Fruit fly (Drosophila melanogaster) whole organism, embryonic: Measurements from ENCODE around the gene Datp.

Experiments
- Adf1 ChIP-seq: fragments of 200-800 bp; sonication (Bioruptor generic); IDR thresholded peaks from 2 replicates; pipeline ENCODE4 v1.3.6; 2022; ENCODE audit warnings: missing biosample characterization, missing genetic modification characterization
- Atf-2 ChIP-seq: fragments of 200-800 bp; sonication (Bioruptor generic); optimal IDR thresholded peaks from 2 replicates; lab custom pipeline; 2016; ENCODE audit warnings: missing biosample characterization, missing genetic modification characterization
- B-H2 ChIP-seq: fragments of 200-800 bp; sonication (Bioruptor generic); optimal IDR thresholded peaks from 2 replicates; lab custom pipeline; 2018; ENCODE audit warnings: missing biosample characterization, mild to moderate bottlenecking, missing genetic modification characterization
- Bdp1 ChIP-seq: fragments of 200-800 bp; sonication (Bioruptor generic); optimal IDR thresholded peaks from 3 replicates; lab custom pipeline; 2016; ENCODE audit warnings: missing biosample characterization, missing genetic modification characterization
- Blimp-1 ChIP-seq: fragments of 200-800 bp; sonication (Bioruptor generic); optimal IDR thresholded peaks from 3 replicates; lab custom pipeline; 2018; ENCODE audit warnings: missing biosample characterization, missing genetic modification characterization, mild to moderate bottlenecking, moderate library complexity, missing genetic modification reagents
- CG10565 ChIP-seq: fragments of 200-800 bp; sonication (Bioruptor generic); optimal IDR thresholded peaks from 3 replicates; lab custom pipeline; 2016; ENCODE audit warnings: missing biosample characterization, mild to moderate bottlenecking, missing genetic modification characterization
- CG11456 ChIP-seq: fragments of 200-800 bp; sonication (Bioruptor generic); IDR thresholded peaks from 3 replicates; pipeline ENCODE4 v1.3.6; 2022; ENCODE audit warnings: missing biosample characterization, missing genetic modification characterization
- CG12391 ChIP-seq: fragments of 200-800 bp; sonication (Bioruptor generic); optimal IDR thresholded peaks from 3 replicates; lab custom pipeline; 2018; ENCODE audit warnings: missing biosample characterization, mild to moderate bottlenecking, missing genetic modification characterization, moderate library complexity
- CG14050 ChIP-seq: fragments of 200-800 bp; sonication (Bioruptor generic); IDR thresholded peaks from 3 replicates; pipeline ENCODE4 v1.3.6; 2022; ENCODE audit warnings: missing biosample characterization, missing genetic modification characterization
- CG15073 ChIP-seq: fragments of 200-800 bp; sonication (Bioruptor generic); optimal IDR thresholded peaks from 2 replicates; lab custom pipeline; 2016; ENCODE audit warnings: missing biosample characterization, missing genetic modification characterization
- CG15269 ChIP-seq: fragments of 200-800 bp; sonication (Bioruptor generic); optimal IDR thresholded peaks from 2 replicates; lab custom pipeline; 2018; ENCODE audit warnings: missing biosample characterization, mild to moderate bottlenecking, missing genetic modification characterization, moderate library complexity
- CG15479 ChIP-seq: fragments of 200-800 bp; sonication (Bioruptor generic); optimal IDR thresholded peaks from 3 replicates; lab custom pipeline; 2019; ENCODE audit warnings: missing biosample characterization, mild to moderate bottlenecking, missing genetic modification characterization, moderate library complexity
- CG16863 ChIP-seq: fragments of 200-800 bp; sonication (Bioruptor generic); optimal IDR thresholded peaks from 3 replicates; lab custom pipeline; 2016; ENCODE audit warnings: missing biosample characterization, missing genetic modification characterization
- CG30020 ChIP-seq: fragments of 200-800 bp; optimal IDR thresholded peaks from 2 replicates; lab custom pipeline; 2019; ENCODE audit warnings: missing biosample characterization, mild to moderate bottlenecking, missing genetic modification characterization, moderate library complexity
- CG3065 ChIP-seq: fragments of 200-800 bp; sonication (Bioruptor generic); optimal IDR thresholded peaks from 2 replicates; lab custom pipeline; 2016; ENCODE audit warnings: missing biosample characterization, missing genetic modification characterization
- CG31224 ChIP-seq: fragments of 200-800 bp; sonication (Bioruptor generic); IDR thresholded peaks from 2 replicates; pipeline ENCODE4 v1.3.6; 2022; ENCODE audit warnings: missing biosample characterization, missing genetic modification characterization
- CG4328 ChIP-seq: fragments of 200-800 bp; sonication (Bioruptor generic); optimal IDR thresholded peaks from 3 replicates; lab custom pipeline; 2017; ENCODE audit warnings: missing biosample characterization, missing genetic modification reagents, missing genetic modification characterization
- CG7745 ChIP-seq: fragments of 200-800 bp; sonication (Bioruptor generic); optimal IDR thresholded peaks from 2 replicates; lab custom pipeline; 2018; ENCODE audit warnings: missing biosample characterization, mild to moderate bottlenecking, missing genetic modification characterization, moderate library complexity
- CG7928 ChIP-seq: fragments of 200-800 bp; sonication (Bioruptor generic); optimal IDR thresholded peaks from 2 replicates; lab custom pipeline; 2017; ENCODE audit warnings: missing biosample characterization, mild to moderate bottlenecking, missing genetic modification characterization
- CG8388 ChIP-seq: fragments of 200-800 bp; sonication (Bioruptor generic); optimal IDR thresholded peaks from 2 replicates; lab custom pipeline; 2019; ENCODE audit warnings: missing biosample characterization, mild to moderate bottlenecking, missing genetic modification characterization, moderate library complexity
- Doc3 ChIP-seq: fragments of 200-800 bp; sonication (Bioruptor generic); IDR thresholded peaks from 3 replicates; pipeline ENCODE4 v1.3.6; 2022; ENCODE audit warnings: missing biosample characterization, missing genetic modification characterization; ENCODE audit not compliant: partially characterized antibody
- HLH54F ChIP-seq: fragments of 200-800 bp; sonication (Bioruptor generic); optimal IDR thresholded peaks from 3 replicates; lab custom pipeline; 2016; ENCODE audit warnings: missing biosample characterization, missing genetic modification characterization
- Hr3 ChIP-seq: fragments of 200-800 bp; sonication (Bioruptor generic); optimal IDR thresholded peaks from 3 replicates; lab custom pipeline; 2016; ENCODE audit warnings: missing biosample characterization, missing genetic modification characterization
- Hr51 ChIP-seq, 2 experiments: fragments of 200-800 bp; sonication (Bioruptor generic); optimal IDR thresholded peaks; 2 replicates in 1 of 2; 3 replicates in 1 of 2; lab custom pipeline; 2016 to 2018; ENCODE audit warnings: missing biosample characterization in 2 of 2, missing genetic modification characterization in 2 of 2, mild to moderate bottlenecking in 1 of 2, moderate library complexity in 1 of 2
- Lim3 ChIP-seq: fragments of 200-800 bp; sonication (Bioruptor generic); IDR thresholded peaks from 2 replicates; pipeline ENCODE4 v1.3.6; 2022; ENCODE audit warnings: missing biosample characterization, missing genetic modification characterization
- MBD-R2 ChIP-seq: fragments of 200-800 bp; sonication (Bioruptor generic); IDR thresholded peaks from 2 replicates; pipeline ENCODE4 v1.3.6; 2022; ENCODE audit warnings: missing biosample characterization, missing genetic modification characterization
- Mes4 ChIP-seq: fragments of 200-800 bp; sonication (Bioruptor generic); optimal IDR thresholded peaks from 2 replicates; lab custom pipeline; 2016; ENCODE audit warnings: missing biosample characterization, missing genetic modification characterization
- amos ChIP-seq: fragments of 200-800 bp; sonication (Bioruptor generic); IDR thresholded peaks from 2 replicates; pipeline ENCODE4 v1.3.6; 2022; ENCODE audit warnings: missing biosample characterization, missing genetic modification characterization; ENCODE audit not compliant: partially characterized antibody
- ato ChIP-seq: fragments of 200-800 bp; sonication (Bioruptor generic); IDR thresholded peaks from 2 replicates; pipeline ENCODE4 v1.3.6; 2022; ENCODE audit warnings: missing biosample characterization, missing genetic modification characterization; ENCODE audit not compliant: partially characterized antibody
- bab2 ChIP-seq: fragments of 200-800 bp; sonication (Bioruptor generic); optimal IDR thresholded peaks from 2 replicates; lab custom pipeline; 2016; ENCODE audit warnings: missing biosample characterization, missing genetic modification characterization
- bcd ChIP-seq: fragments of 200-800 bp; sonication (Bioruptor generic); optimal IDR thresholded peaks from 2 replicates; lab custom pipeline; 2017; ENCODE audit warnings: missing biosample characterization, mild to moderate bottlenecking, missing genetic modification characterization
- chinmo ChIP-seq: fragments of 200-800 bp; sonication (Bioruptor generic); IDR thresholded peaks from 4 replicates; pipeline ENCODE4 v1.3.6; 2022; ENCODE audit warnings: missing biosample characterization, missing genetic modification characterization; ENCODE audit not compliant: partially characterized antibody
- crc ChIP-seq: fragments of 200-800 bp; sonication (Bioruptor generic); optimal IDR thresholded peaks from 2 replicates; lab custom pipeline; 2016; ENCODE audit warnings: missing biosample characterization, missing genetic modification characterization
- dm ChIP-seq: fragments of 200-800 bp; sonication (Bioruptor generic); optimal IDR thresholded peaks from 3 replicates; lab custom pipeline; 2016; ENCODE audit warnings: missing biosample characterization, missing genetic modification characterization
- dmrt11E ChIP-seq: fragments of 200-800 bp; sonication (Bioruptor generic); optimal IDR thresholded peaks from 3 replicates; lab custom pipeline; 2018; ENCODE audit warnings: missing biosample characterization, mild to moderate bottlenecking, missing genetic modification characterization, moderate library complexity
- en ChIP-seq: fragments of 200-800 bp; sonication (Bioruptor generic); optimal IDR thresholded peaks from 2 replicates; lab custom pipeline; 2016; ENCODE audit warnings: missing biosample characterization, missing genetic modification characterization
- fd3F ChIP-seq: fragments of 200-800 bp; sonication (Bioruptor generic); optimal IDR thresholded peaks from 2 replicates; lab custom pipeline; 2018; ENCODE audit warnings: missing biosample characterization, mild to moderate bottlenecking, missing genetic modification characterization, moderate library complexity
- ftz-f1 ChIP-seq: fragments of 200-800 bp; sonication (Bioruptor generic); optimal IDR thresholded peaks from 2 replicates; lab custom pipeline; 2016; ENCODE audit warnings: missing biosample characterization, missing genetic modification characterization
- gcm2 ChIP-seq: fragments of 200-800 bp; sonication (Bioruptor generic); optimal IDR thresholded peaks from 2 replicates; lab custom pipeline; 2016; ENCODE audit warnings: missing biosample characterization, missing genetic modification characterization
- her ChIP-seq: fragments of 200-800 bp; sonication (Bioruptor generic); optimal IDR thresholded peaks from 2 replicates; lab custom pipeline; 2016; ENCODE audit warnings: missing biosample characterization, missing genetic modification characterization
- jigr1 ChIP-seq: fragments of 200-800 bp; sonication (Bioruptor generic); IDR thresholded peaks from 3 replicates; pipeline ENCODE4 v1.3.6; 2022; ENCODE audit warnings: missing biosample characterization, missing genetic modification characterization
- lbe ChIP-seq: fragments of 200-800 bp; sonication (Bioruptor generic); optimal IDR thresholded peaks from 2 replicates; lab custom pipeline; 2016; ENCODE audit warnings: missing biosample characterization, mild to moderate bottlenecking, missing genetic modification characterization
- lmd ChIP-seq: fragments of 200-800 bp; sonication (Bioruptor generic); IDR thresholded peaks from 2 replicates; pipeline ENCODE4 v1.3.6; 2022; ENCODE audit warnings: missing biosample characterization, missing genetic modification characterization
- lola ChIP-seq, 3 experiments: fragments of >200 bp in 2 of 3; fragments of 200-800 bp in 1 of 3; sonication (Bioruptor generic) in 1 of 3; optimal IDR thresholded peaks; 2 replicates each; lab custom pipeline; 2017 to 2019; ENCODE audit warnings: missing biosample characterization in 3 of 3, missing genetic modification characterization in 3 of 3, mild to moderate bottlenecking in 1 of 3, moderate library complexity in 1 of 3
- pb ChIP-seq: fragments of 200-800 bp; sonication (Bioruptor generic); optimal IDR thresholded peaks from 3 replicates; lab custom pipeline; 2016; ENCODE audit warnings: missing biosample characterization, missing genetic modification characterization
- run ChIP-seq: fragments of 200-800 bp; sonication (Bioruptor generic); optimal IDR thresholded peaks from 3 replicates; lab custom pipeline; 2018; ENCODE audit warnings: missing biosample characterization, mild to moderate bottlenecking, missing genetic modification characterization
- sens ChIP-seq: fragments of 200-800 bp; sonication (Bioruptor generic); peaks from one replicate; lab custom pipeline; 2016; ENCODE audit warnings: missing biosample characterization, missing genetic modification characterization
- unc-4 ChIP-seq: fragments of 200-800 bp; sonication (Bioruptor generic); IDR thresholded peaks from 2 replicates; pipeline ENCODE4 v1.3.6; 2022; ENCODE audit warnings: missing biosample characterization, missing genetic modification characterization; ENCODE audit not compliant: partially characterized antibody
- usp ChIP-seq: fragments of >200 bp; optimal IDR thresholded peaks from 2 replicates; lab custom pipeline; 2017; ENCODE audit warnings: missing biosample characterization, missing genetic modification characterization
- vvl ChIP-seq: fragments of 200-800 bp; sonication (Bioruptor generic); IDR thresholded peaks from 2 replicates; pipeline ENCODE4 v1.3.6; 2022; ENCODE audit warnings: missing biosample characterization, missing genetic modification characterization

The Datp gene

DNA sequence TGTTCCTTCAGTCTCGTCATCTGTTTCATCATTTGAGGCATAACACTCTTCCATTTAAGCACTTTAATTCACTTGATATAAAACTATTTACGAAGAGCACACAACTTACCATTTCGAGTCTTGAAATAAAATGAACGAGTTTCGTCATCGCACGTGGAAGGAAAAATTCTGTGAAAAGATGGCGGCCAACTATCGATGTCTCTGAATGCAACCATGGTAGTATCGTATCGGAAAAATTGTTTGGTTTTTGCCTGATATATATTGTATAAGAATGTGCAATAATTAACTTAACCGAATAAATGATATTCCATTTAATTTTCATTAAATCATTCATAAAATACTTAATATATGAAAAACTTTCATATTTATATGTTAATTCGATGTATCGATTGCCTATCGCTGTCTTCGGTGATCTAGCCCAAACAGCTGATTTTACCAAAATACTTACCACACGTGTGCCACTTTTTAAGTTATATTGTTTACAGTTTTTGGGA lies 43.7 kb downstream of the Datp start, which contains the start of gene Bka (continued):
- no peak for TF ChIP-seq ftz-f1
- peak in 1 of 2 experiments; percentile 52 for TF ChIP-seq Hr51 (GFP tag; optimal IDR thresholded peaks at IDR 0.05; lab: Kevin White, UChicago)
- peak; percentile 21 for TF ChIP-seq fd3F
- no peak for TF ChIP-seq HLH54F (GFP tag; lab: Kevin White, UChicago)
- TF ChIP-seq CG14050 (GFP tag; lab: Robert Waterston, UW): no peak
- peak; percentile 91 for TF ChIP-seq ato (GFP tag; lab: Robert Waterston, UW)
- TF ChIP-seq chinmo (GFP tag; lab: Robert Waterston, UW): peak; percentile 96; the same call in 3 of the 4 replicates
- TF ChIP-seq CG30020: peak; percentile 83
- no peak for TF ChIP-seq pb
- TF ChIP-seq lmd (GFP tag; lab: Robert Waterston, UW): no peak
- TF ChIP-seq CG7928: peak; percentile 51
- TF ChIP-seq CG11456 (GFP tag; lab: Robert Waterston, UW): no peak
- TF ChIP-seq sens: peak; percentile 79
- peak; percentile 85 for TF ChIP-seq vvl
- TF ChIP-seq Atf-2 (GFP tag; lab: Kevin White, UChicago): no peak
- peak; percentile 10; the same call in 1 of the 2 replicates for TF ChIP-seq Adf1 (GFP tag; lab: Robert Waterston, UW)
- no peak for TF ChIP-seq gcm2 (GFP tag; lab: Kevin White, UChicago)
- TF ChIP-seq CG4328: peak; percentile 40
- peak; percentile 20 for TF ChIP-seq CG15479 (GFP tag; lab: Kevin White, UChicago)
- no peak for TF ChIP-seq jigr1 (GFP tag; lab: Robert Waterston, UW)
- TF ChIP-seq B-H2 (GFP tag; lab: Kevin White, UChicago): peak; percentile 81
- no peak for TF ChIP-seq en (GFP tag; lab: Kevin White, UChicago)
- TF ChIP-seq CG8388: peak; percentile 50
- TF ChIP-seq CG15073 (GFP tag; lab: Kevin White, UChicago): no peak
- TF ChIP-seq bcd: peak; percentile 48
- peak; percentile 24 for TF ChIP-seq CG15269 (tag; lab: Kevin White, UChicago)
- TF ChIP-seq Doc3: peak; percentile 99
- TF ChIP-seq lbe (GFP tag; lab: Kevin White, UChicago): peak; percentile 72
- TF ChIP-seq usp: no peak
- no peak for TF ChIP-seq Hr3
- TF ChIP-seq her: peak; percentile 40
- TF ChIP-seq unc-4 (GFP tag; lab: Robert Waterston, UW): peak; percentile 99
- no peak for TF ChIP-seq Bdp1 (GFP tag; lab: Kevin White, UChicago)
- TF ChIP-seq CG10565: no peak
- TF ChIP-seq CG12391 (tag; lab: Kevin White, UChicago): peak; percentile 78
- TF ChIP-seq CG31224: 0 out of 2 replicates have a peak, but pooled peaks have one; percentile 9
- no peak for TF ChIP-seq CG3065 (GFP tag; lab: Kevin White, UChicago)
- no peak for TF ChIP-seq Lim3 (GFP tag; lab: Robert Waterston, UW)
- peak; percentile 65 for TF ChIP-seq MBD-R2 (GFP tag; lab: Robert Waterston, UW)
- peak; percentile 95 for TF ChIP-seq amos
- TF ChIP-seq lola (GFP tag; optimal IDR thresholded peaks at IDR 0.05; lab: Kevin White, UChicago): peak in 1 of 3 experiments; percentile 45
- TF ChIP-seq CG7745 (tag; lab: Kevin White, UChicago): no peak
- TF ChIP-seq crc (GFP tag; lab: Kevin White, UChicago): no peak
- TF ChIP-seq dmrt11E (tag; lab: Kevin White, UChicago): peak; percentile 58
- TF ChIP-seq CG16863 (GFP tag; lab: Kevin White, UChicago): no peak
- no peak for TF ChIP-seq bab2
- peak; percentile 91 for TF ChIP-seq dm (GFP tag; lab: Kevin White, UChicago)
- TF ChIP-seq Mes4 (GFP tag; lab: Kevin White, UChicago): no peak
- no peak for TF ChIP-seq run (tag; lab: Kevin White, UChicago)
- TF ChIP-seq Blimp-1: no peak
